Worm (Caenorhabditis elegans): ENCODE results near the gene Y49F6B.20.

Gene Y49F6B.20

DNA sequence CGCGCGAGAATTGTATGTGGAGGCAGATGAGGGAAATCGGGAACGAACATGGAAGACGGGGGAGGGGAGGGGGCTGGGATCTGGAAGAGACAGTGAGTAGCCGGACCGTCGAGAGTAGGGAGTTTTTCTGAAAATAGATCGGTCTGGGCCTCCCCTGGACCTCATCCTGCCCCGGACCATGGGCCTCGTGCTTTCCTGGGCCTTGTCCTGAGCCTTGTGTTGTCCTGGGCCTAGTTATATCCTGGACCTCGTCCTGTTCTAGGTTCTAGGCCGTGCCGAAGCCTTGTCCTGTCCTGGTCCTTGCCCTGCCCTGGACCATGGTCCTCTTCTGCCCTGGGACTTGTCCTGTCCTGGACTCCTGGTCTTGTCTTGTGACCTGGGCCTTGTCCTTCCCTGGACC is 33.1 kb downstream of the Y49F6B.20 start:
- TF ChIP-seq F52B5.7 (tag; optimal IDR thresholded peaks at IDR 0.05) (no peak), zfh-2 (GFP tag; conservative IDR thresholded peaks at IDR 0.05) (peak; percentile 58), fkh-3 (tag; optimal IDR thresholded peaks at IDR 0.05) (no peak), aptf-3 (GFP tag; IDR thresholded peaks at IDR 0.05) (0 out of 2 replicates have a peak, but pooled peaks have one; percentile 46), chd-7 (tag; optimal IDR thresholded peaks at IDR 0.05) (no peak), egrh-3 (GFP tag; IDR thresholded peaks at IDR 0.05) (peak; percentile 43; the same call in 1 of the 2 replicates)

- TF ChIP-seq ztf-18 (tag; optimal IDR thresholded peaks at IDR 0.05) (no peak), B0035.1 (tag; optimal IDR thresholded peaks at IDR 0.05) (no peak), bed-2 (GFP tag; IDR thresholded peaks at IDR 0.05) (no peak), nfyb-1 (GFP tag; IDR thresholded peaks at IDR 0.05) (no peak), egrh-3 (GFP tag; IDR thresholded peaks at IDR 0.05) (no peak), hsf-1 (GFP tag; IDR thresholded peaks at IDR 0.05) (no peak), Y53F4B.3 (GFP tag; IDR thresholded peaks at IDR 0.05) (no peak), fkh-3 (tag; optimal IDR thresholded peaks at IDR 0.05) (no peak), egl-44 (GFP tag; IDR thresholded peaks at IDR 0.05) (no peak), akir-1 (GFP tag; optimal IDR thresholded peaks at IDR 0.05) (no peak), rpc-1 (optimal IDR thresholded peaks at IDR 0.05) (no peak), rpc-1 (tag; optimal IDR thresholded peaks at IDR 0.05) (no peak), zim-3 (tag; optimal IDR thresholded peaks at IDR 0.05) (no peak), lsl-1 (GFP tag; optimal IDR thresholded peaks at IDR 0.05) (no peak), tbp1 (GFP tag; optimal IDR thresholded peaks at IDR 0.05) (no peak), efl-1 (GFP tag; optimal IDR thresholded peaks at IDR 0.05) (no peak), unc-62 (GFP tag; optimal IDR thresholded peaks at IDR 0.05) (no peak), snpc-3.4 (tag; optimal IDR thresholded peaks at IDR 0.05) (no peak), D2030.7 (GFP tag; IDR thresholded peaks at IDR 0.05) (no peak)
Observed at ce11 chrII:3436412-3436811, 34.0 kb downstream of the Y49F6B.20 start, which contains the start of gene skpo-2. Gene skpo-2, minus strand, starts transcription at chrII:3436512.

DNA sequence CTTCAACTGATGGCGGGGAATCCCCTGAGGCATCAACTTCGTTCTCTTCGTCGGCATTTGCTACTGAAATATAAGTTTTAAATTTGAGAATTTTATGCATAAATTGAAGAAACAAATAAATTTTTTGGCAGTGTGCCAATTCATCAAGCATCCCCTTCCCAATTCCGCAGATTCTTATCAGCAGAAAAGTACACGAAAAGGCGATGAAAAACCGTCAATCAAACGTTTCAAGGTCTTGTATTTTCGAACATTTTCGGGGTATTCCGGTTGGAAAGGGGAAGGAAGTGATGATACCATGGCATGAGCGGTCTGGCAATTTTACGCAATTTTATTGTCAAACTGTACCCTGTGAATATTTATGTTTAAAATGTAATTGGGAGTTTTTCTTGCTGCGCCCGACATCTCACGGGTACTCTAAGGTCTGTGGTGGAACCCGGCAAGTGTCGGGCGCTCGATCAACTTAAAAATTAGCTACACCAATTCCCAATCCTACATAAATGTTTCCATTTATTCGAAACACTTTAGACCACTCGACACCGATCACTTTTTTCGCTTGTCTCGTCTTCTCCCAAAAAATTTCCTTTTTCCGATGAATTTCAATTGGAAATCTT is 35.5 kb downstream of the Y49F6B.20 start:
- TF ChIP-seq nhr-80 (tag; optimal IDR thresholded peaks at IDR 0.05) (peak; percentile 30), nhr-27 (tag; optimal IDR thresholded peaks at IDR 0.05) (no peak), F37B4.10 (GFP tag; IDR thresholded peaks at IDR 0.05) (no peak), madf-10 (tag; optimal IDR thresholded peaks at IDR 0.05) (no peak), mes-4 (tag; optimal IDR thresholded peaks at IDR 0.05) (no peak), xnd-1 (tag; optimal IDR thresholded peaks at IDR 0.05) (no peak), Y53F4B.3 (GFP tag; IDR thresholded peaks at IDR 0.05) (no peak), B0261.1 (tag; optimal IDR thresholded peaks at IDR 0.05) (no peak), rcor-1 (GFP tag; IDR thresholded peaks at IDR 0.05) (no peak), ekl-4 (GFP tag; IDR thresholded peaks at IDR 0.05) (no peak), nfya-2 (GFP tag; IDR thresholded peaks at IDR 0.05) (no peak), ceh-58 (GFP tag; IDR thresholded peaks at IDR 0.05) (no peak), snpc-4 (GFP tag; optimal IDR thresholded peaks at IDR 0.05) (no peak), snpc-4 (tag; optimal IDR thresholded peaks at IDR 0.05) (peak; percentile 3 to 75 (median 58)), chd-7 (tag; optimal IDR thresholded peaks at IDR 0.05) (no peak), dox-1 (GFP tag; IDR thresholded peaks at IDR 0.05) (0 out of 2 replicates have a peak, but pooled peaks have one; percentile 16), atf-7 (tag; optimal IDR thresholded peaks at IDR 0.05) (no peak), Y79H2A.3 (GFP tag; conservative IDR thresholded peaks at IDR 0.05) (no peak), ets-4 (GFP tag; optimal IDR thresholded peaks at IDR 0.05) (peak; percentile 17), hsf-1 (GFP tag; IDR thresholded peaks at IDR 0.05) (no peak)
